Worm (Caenorhabditis elegans): ENCODE results near the gene best-18.

The best-18 gene

DNA sequence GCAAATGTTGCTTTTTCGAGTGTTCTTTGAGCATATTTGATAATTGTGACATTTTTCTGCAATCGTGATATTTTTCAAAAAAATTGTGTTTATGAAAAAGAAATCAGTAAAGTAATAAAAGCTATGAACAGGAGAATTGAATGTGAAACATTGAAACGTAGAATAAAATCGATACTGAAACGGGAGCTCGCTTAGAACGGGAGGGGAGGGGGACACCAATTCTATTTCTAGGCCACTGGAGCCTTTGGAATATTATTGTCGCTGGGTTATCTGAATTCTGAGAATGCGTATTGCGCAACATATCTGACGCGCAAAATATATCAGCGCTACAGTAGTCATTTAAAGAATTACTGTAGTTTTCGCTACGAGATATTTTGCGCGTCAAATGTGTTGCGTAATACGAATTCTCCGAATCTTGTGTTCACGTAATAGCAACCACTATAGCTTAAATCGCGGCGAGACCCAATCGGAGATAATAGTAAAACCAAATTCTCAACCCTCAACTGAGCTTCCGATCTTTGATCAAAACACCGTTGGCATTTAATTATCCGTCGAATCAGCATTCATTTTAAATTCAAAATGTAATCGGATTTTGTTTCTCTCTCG is at the start of gene best-18, which contains the start of gene blos-1:
Gene best-18 (plus strand): TSS at position 508 of the 606 bp plus-strand sequence.
Gene blos-1 (minus strand): TSS at position 58 of the 606 bp plus-strand sequence.
- TF ChIP-seq T22C8.4 (GFP tag; IDR thresholded peaks at IDR 0.05) (peak; percentile 51; the same call in 1 of the 2 replicates), ref-1 (GFP tag; conservative IDR thresholded peaks at IDR 0.05) (no peak)

DNA sequence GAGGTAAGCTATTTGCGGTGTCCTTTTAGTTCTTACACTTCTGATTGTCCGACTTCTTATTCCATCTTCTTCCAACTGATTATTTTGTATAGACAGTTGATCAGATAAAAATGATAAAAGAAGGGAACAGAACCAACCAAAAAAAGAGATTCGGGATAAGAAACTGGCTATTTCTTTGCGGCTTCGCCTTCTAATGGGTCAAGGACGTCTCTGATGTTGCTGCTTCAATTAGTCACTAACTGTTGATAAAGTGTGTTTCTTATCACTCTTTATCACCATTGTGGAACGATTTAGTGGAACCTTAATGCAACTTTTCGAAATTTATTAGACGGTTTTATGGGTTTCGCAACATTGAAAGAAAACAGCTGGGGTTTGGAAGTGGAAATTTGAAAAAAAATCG is 41.9 kb upstream of the best-18 start:
- TF ChIP-seq tab-1 (GFP tag; IDR thresholded peaks at IDR 0.05) (no peak), klf-2 (GFP tag; conservative IDR thresholded peaks at IDR 0.05) (no peak), med-1 (GFP tag; optimal IDR thresholded peaks at IDR 0.05; ENCODE audit: insufficient read depth) (no peak), ztf-23 (GFP tag; IDR thresholded peaks at IDR 0.05) (no peak), flt-1 (GFP tag; IDR thresholded peaks at IDR 0.05) (no peak), T22C8.4 (GFP tag; IDR thresholded peaks at IDR 0.05) (no peak), ztf-29 (GFP tag; IDR thresholded peaks at IDR 0.05) (no peak), cog-1 (tag; optimal IDR thresholded peaks at IDR 0.05) (no peak)

DNA sequence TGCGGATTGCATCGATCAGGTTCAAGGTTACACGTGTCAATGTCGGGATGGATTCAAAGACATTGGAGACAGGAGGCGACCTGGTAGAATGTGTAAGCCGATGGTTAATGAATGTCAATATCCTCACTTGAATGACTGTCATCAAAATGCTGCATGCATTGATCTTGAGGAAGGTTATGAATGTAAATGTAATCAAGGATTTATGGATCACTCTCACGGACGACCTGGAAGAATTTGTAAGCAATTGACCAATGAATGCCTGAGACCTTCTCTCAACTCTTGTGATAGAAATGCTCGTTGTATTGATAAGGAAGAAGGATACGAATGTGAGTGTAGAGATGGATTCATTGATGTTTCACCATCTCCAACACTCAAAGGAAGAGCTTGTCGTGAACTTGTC is 34.2 kb upstream of the best-18 start:
- no peak for TF ChIP-seq cog-1 (tag; optimal IDR thresholded peaks at IDR 0.05)
- no peak for TF ChIP-seq ztf-23 (GFP tag; IDR thresholded peaks at IDR 0.05)
- no peak for TF ChIP-seq T22C8.4 (GFP tag; IDR thresholded peaks at IDR 0.05)
- TF ChIP-seq klf-2 (GFP tag; conservative IDR thresholded peaks at IDR 0.05), result no peak
- TF ChIP-seq ztf-29 (GFP tag; IDR thresholded peaks at IDR 0.05), result no peak
- no peak for TF ChIP-seq tab-1 (GFP tag; IDR thresholded peaks at IDR 0.05)
- TF ChIP-seq med-1 (GFP tag; optimal IDR thresholded peaks at IDR 0.05; ENCODE audit: insufficient read depth), result no peak
- no peak for TF ChIP-seq flt-1 (GFP tag; IDR thresholded peaks at IDR 0.05)
- TF ChIP-seq ref-1 (GFP tag; conservative IDR thresholded peaks at IDR 0.05), result no peak

DNA sequence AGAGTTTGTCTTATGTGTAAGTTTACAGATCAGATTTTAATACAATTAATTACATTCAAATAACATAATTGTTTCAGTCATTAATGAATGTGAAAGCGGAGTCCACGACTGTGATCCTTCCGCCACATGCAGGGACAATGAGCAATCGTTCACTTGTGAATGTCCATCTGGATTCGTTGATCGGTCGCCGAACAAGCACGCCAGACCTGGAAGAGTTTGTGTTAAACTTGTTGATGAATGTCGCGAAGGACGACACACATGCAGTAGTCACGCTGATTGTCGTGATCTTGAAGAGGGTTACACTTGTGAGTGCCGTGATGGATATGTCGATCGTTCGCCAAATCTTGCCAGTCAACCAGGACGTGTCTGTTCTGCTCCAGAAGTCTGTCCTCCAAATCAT is 33.6 kb upstream of the best-18 start:
- TF ChIP-seq cog-1 (tag; optimal IDR thresholded peaks at IDR 0.05), result no peak
- no peak for TF ChIP-seq med-1 (GFP tag; optimal IDR thresholded peaks at IDR 0.05; ENCODE audit: insufficient read depth)
- TF ChIP-seq klf-2 (GFP tag; conservative IDR thresholded peaks at IDR 0.05), result no peak
- no peak for TF ChIP-seq ref-1 (GFP tag; conservative IDR thresholded peaks at IDR 0.05)
- no peak for TF ChIP-seq ztf-29 (GFP tag; IDR thresholded peaks at IDR 0.05)
- no peak for TF ChIP-seq ztf-23 (GFP tag; IDR thresholded peaks at IDR 0.05)
- no peak for TF ChIP-seq T22C8.4 (GFP tag; IDR thresholded peaks at IDR 0.05)
- no peak for TF ChIP-seq flt-1 (GFP tag; IDR thresholded peaks at IDR 0.05)
- TF ChIP-seq tab-1 (GFP tag; IDR thresholded peaks at IDR 0.05), result no peak

DNA sequence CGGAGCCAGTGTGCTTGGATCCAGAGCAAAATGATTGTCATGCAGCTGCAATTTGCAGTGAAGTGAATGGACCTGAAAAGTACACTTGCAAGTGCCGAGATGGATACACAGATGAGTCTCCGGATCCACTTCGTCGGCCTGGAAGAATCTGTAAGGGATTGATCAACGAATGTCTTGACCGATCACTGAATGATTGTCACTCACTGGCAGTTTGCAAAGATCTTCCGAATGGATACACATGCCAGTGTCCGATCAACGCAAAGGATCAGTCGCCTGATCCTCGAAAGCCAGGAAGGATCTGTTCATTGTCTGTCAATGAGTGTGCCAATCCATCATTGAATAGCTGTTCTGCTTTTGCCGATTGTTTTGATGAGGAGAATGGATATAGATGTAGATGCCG is 32.8 kb upstream of the best-18 start:
- TF ChIP-seq klf-2 (GFP tag; conservative IDR thresholded peaks at IDR 0.05) (no peak), T22C8.4 (GFP tag; IDR thresholded peaks at IDR 0.05) (no peak), ztf-23 (GFP tag; IDR thresholded peaks at IDR 0.05) (no peak), tab-1 (GFP tag; IDR thresholded peaks at IDR 0.05) (no peak), med-1 (GFP tag; optimal IDR thresholded peaks at IDR 0.05; ENCODE audit: insufficient read depth) (no peak), cog-1 (tag; optimal IDR thresholded peaks at IDR 0.05) (no peak), ref-1 (GFP tag; conservative IDR thresholded peaks at IDR 0.05) (no peak), flt-1 (GFP tag; IDR thresholded peaks at IDR 0.05) (no peak), ztf-29 (GFP tag; IDR thresholded peaks at IDR 0.05) (no peak)

DNA sequence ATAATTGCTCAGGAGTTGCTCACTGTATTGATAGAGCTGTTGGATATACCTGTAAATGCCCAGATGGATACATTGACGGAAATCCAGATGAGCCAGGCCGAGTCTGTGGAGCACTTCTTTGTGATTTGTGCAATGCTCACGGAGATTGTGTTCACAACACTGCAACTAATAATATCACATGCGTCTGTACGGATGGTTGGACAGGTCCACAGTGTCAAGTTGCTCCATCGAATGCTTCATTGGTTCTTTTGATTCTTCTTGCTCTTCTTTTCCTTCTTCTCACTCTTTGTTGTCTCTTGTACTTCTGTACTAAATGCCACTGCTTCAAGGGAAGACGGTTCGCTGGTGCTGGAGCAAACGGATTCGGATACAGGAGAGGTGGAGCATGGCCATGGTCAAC is 30.3 kb upstream of the best-18 start:
- TF ChIP-seq tab-1 (GFP tag; IDR thresholded peaks at IDR 0.05), result no peak
- no peak for TF ChIP-seq ztf-29 (GFP tag; IDR thresholded peaks at IDR 0.05)
- no peak for TF ChIP-seq cog-1 (tag; optimal IDR thresholded peaks at IDR 0.05)
- no peak for TF ChIP-seq ref-1 (GFP tag; conservative IDR thresholded peaks at IDR 0.05)
- no peak for TF ChIP-seq flt-1 (GFP tag; IDR thresholded peaks at IDR 0.05)
- TF ChIP-seq klf-2 (GFP tag; conservative IDR thresholded peaks at IDR 0.05), result no peak
- no peak for TF ChIP-seq med-1 (GFP tag; optimal IDR thresholded peaks at IDR 0.05; ENCODE audit: insufficient read depth)
- TF ChIP-seq ztf-23 (GFP tag; IDR thresholded peaks at IDR 0.05), result no peak
- no peak for TF ChIP-seq T22C8.4 (GFP tag; IDR thresholded peaks at IDR 0.05)

DNA sequence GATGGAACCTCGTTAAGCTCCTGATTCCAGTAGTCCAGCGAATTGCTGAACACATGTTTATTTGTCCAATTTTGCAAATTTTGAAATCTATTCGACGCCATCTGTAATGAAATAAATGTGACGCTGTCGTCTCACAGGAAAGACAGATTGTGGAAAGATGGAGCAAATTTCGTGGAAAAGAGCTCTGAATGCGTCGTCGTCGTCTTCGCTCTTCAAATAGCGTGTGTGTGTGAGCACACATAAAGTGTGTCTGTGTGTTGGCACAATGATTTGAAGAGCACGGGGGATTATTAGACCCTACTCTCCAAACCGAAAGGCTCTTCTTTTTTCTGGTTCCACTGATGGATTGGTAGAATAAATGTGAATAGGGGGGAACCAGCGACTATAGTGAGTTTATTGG is 26.0 kb upstream of the best-18 start, which contains the start of gene unc-47:
Gene unc-47 (minus strand): TSS at position 101 of the 400 bp plus-strand sequence.
- no peak for TF ChIP-seq ztf-29 (GFP tag; IDR thresholded peaks at IDR 0.05)

DNA sequence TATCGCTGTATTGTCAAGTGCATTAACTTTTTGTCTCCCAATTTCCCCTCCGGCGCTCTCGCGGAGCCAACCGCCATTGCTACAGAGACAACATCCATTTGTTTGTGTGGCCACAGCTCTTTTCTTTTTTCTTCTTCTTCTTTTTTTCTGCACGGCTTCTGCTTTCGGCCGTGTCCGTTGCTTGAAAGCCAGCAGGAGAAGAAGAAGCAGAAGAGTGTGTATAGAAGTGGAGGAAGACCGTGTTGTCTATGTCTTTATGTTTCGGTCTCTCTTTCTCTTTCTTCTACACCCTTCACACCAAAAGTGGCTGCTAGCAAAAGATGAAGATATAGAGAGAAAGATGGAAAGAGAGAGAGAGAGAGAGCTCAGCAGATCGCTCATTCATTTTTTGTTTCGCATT is 24.4 kb upstream of the best-18 start:
- TF ChIP-seq klf-2 (GFP tag; conservative IDR thresholded peaks at IDR 0.05) (no peak), ztf-29 (GFP tag; IDR thresholded peaks at IDR 0.05) (0 out of 2 replicates have a peak, but pooled peaks have one; percentile 13), med-1 (GFP tag; optimal IDR thresholded peaks at IDR 0.05; ENCODE audit: insufficient read depth) (no peak)

DNA sequence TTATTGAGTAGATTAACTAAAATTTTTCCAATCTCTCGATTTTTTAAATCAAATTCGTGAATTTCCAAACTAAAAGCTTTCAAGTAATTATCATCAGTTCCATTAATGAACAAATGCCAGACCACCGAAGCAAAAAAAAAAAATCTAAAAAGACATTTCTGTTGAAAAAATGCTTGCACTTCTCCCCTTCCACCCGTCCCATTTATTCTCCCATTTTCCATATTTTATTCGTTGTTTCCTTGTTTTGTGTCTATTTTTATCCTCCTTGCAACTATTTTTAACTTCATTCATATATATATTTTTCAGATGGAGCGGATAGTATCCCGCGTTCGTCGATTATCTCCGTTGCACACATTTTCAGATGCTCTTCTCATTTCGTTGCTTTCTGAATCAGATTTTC is 23.3 kb upstream of the best-18 start, which contains the start of gene epac-1:
Gene epac-1 (plus strand): TSS at position 301 of the 400 bp plus-strand sequence.
- TF ChIP-seq cog-1 (tag; optimal IDR thresholded peaks at IDR 0.05) (no peak), ztf-29 (GFP tag; IDR thresholded peaks at IDR 0.05) (no peak), ztf-23 (GFP tag; IDR thresholded peaks at IDR 0.05) (no peak), klf-2 (GFP tag; conservative IDR thresholded peaks at IDR 0.05) (no peak), T22C8.4 (GFP tag; IDR thresholded peaks at IDR 0.05) (no peak), ref-1 (GFP tag; conservative IDR thresholded peaks at IDR 0.05) (no peak), med-1 (GFP tag; optimal IDR thresholded peaks at IDR 0.05; ENCODE audit: insufficient read depth) (no peak), tab-1 (GFP tag; IDR thresholded peaks at IDR 0.05) (no peak), flt-1 (GFP tag; IDR thresholded peaks at IDR 0.05) (no peak)

DNA sequence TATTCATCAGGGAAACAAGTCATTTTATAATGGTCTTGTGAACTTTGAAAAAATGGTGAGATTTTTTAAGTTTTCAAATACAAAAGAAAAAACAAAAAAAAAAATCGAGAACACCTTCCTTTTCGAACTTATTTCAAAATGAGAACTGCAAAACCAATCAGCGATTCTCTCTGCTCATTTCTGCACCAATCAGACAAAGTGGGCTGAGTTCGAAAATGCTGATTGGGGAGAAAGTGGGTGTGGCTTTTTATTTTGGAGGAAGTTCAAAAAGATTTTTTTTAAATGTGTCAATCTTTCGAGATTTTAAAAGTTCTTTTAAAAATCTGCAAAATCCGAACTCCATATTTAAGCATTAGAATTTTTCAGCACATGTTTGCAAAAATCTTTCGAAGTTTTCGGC is 17.6 kb upstream of the best-18 start:
- TF ChIP-seq flt-1 (GFP tag; IDR thresholded peaks at IDR 0.05) (no peak), med-1 (GFP tag; optimal IDR thresholded peaks at IDR 0.05; ENCODE audit: insufficient read depth) (no peak), tab-1 (GFP tag; IDR thresholded peaks at IDR 0.05) (no peak), ztf-29 (GFP tag; IDR thresholded peaks at IDR 0.05) (no peak), cog-1 (tag; optimal IDR thresholded peaks at IDR 0.05) (no peak), ref-1 (GFP tag; conservative IDR thresholded peaks at IDR 0.05) (no peak), ztf-23 (GFP tag; IDR thresholded peaks at IDR 0.05) (no peak), T22C8.4 (GFP tag; IDR thresholded peaks at IDR 0.05) (no peak)

Data from whole organism, midembryonic.